Worm (Caenorhabditis elegans): ENCODE data around the gene F28A12.3.

Gene F28A12.3

ce11 chrV:8654460-8655419 lies 13.6 kb upstream of the F28A12.3 start:
- TF ChIP-seq F57A8.1 (GFP tag; optimal IDR thresholded peaks at IDR 0.05) (no peak), cebp-1 (GFP tag; IDR thresholded peaks at IDR 0.05) (no peak), cebp-1 (tag; optimal IDR thresholded peaks at IDR 0.05) (peak; percentile 32), nhr-80 (tag; optimal IDR thresholded peaks at IDR 0.05) (peak; percentile 68), unc-62 (GFP tag; optimal IDR thresholded peaks at IDR 0.05) (peak; percentile 61), rpc-1 (optimal IDR thresholded peaks at IDR 0.05) (no peak), rpc-1 (tag; optimal IDR thresholded peaks at IDR 0.05) (no peak)

DNA sequence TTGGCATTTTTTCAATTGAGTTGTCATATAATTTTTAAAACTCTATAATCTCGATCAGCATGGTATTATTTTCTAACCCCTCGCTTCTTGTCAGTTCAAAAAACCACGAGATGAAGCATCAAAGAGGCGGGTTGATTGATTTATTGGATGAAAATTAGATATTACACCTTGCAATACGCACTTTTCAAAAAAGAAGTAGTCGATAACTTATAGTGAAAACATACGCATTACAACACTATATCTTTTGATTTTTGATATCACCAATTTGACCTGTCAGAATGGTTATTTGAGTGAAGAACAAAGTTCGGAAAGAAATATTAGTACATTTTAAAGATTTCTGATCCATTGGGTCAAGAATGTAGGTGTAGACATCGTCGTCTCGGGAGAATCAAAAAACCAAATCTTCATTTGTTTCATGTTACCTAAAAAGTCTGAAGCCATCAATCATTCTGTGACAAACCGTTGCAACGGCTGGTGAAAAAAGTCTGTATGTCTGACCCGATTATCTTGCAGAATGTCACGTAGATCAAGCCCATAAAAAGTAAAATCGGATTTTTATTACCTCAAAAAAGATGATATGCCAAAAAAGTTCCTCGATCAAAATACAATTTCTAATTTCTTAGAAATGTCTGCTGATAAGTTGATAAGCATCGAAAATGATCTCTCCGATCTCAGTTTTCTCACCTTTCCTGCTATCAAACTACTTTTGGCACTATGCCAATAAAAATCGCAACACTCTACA lies 12.1 kb upstream of the F28A12.3 start:
- TF ChIP-seq nhr-80 (tag; optimal IDR thresholded peaks at IDR 0.05), result peak; percentile 42
- no peak for TF ChIP-seq lin-54 (GFP tag; optimal IDR thresholded peaks at IDR 0.05)
- TF ChIP-seq ztf-26 (tag; optimal IDR thresholded peaks at IDR 0.05), result peak; percentile 1

ce11 chrV:8652177-8652576 lies 11.0 kb upstream of the F28A12.3 start:
- TF ChIP-seq F49E8.2 (tag; optimal IDR thresholded peaks at IDR 0.05; ENCODE audit: insufficient read depth) (no peak), xnd-1 (tag; optimal IDR thresholded peaks at IDR 0.05) (no peak), D2030.7 (GFP tag; IDR thresholded peaks at IDR 0.05) (no peak), F10E7.11 (tag; optimal IDR thresholded peaks at IDR 0.05) (no peak), hrde-1 (tag; optimal IDR thresholded peaks at IDR 0.05; ENCODE audit: borderline replicate concordance) (no peak), tbp1 (GFP tag; optimal IDR thresholded peaks at IDR 0.05) (no peak), pbrm-1 (GFP tag; IDR thresholded peaks at IDR 0.05) (no peak), mel-28 (tag; optimal IDR thresholded peaks at IDR 0.05; ENCODE audit: borderline replicate concordance) (no peak), unc-62 (GFP tag; optimal IDR thresholded peaks at IDR 0.05) (no peak), atf-7 (tag; optimal IDR thresholded peaks at IDR 0.05) (no peak), ccch-3 (GFP tag; optimal IDR thresholded peaks at IDR 0.05) (no peak), madf-8 (GFP tag; conservative IDR thresholded peaks at IDR 0.05) (no peak), lag-1 (GFP tag; IDR thresholded peaks at IDR 0.05) (no peak), mes-4 (tag; optimal IDR thresholded peaks at IDR 0.05) (no peak), dpff-1 (tag; optimal IDR thresholded peaks at IDR 0.05) (no peak)

DNA sequence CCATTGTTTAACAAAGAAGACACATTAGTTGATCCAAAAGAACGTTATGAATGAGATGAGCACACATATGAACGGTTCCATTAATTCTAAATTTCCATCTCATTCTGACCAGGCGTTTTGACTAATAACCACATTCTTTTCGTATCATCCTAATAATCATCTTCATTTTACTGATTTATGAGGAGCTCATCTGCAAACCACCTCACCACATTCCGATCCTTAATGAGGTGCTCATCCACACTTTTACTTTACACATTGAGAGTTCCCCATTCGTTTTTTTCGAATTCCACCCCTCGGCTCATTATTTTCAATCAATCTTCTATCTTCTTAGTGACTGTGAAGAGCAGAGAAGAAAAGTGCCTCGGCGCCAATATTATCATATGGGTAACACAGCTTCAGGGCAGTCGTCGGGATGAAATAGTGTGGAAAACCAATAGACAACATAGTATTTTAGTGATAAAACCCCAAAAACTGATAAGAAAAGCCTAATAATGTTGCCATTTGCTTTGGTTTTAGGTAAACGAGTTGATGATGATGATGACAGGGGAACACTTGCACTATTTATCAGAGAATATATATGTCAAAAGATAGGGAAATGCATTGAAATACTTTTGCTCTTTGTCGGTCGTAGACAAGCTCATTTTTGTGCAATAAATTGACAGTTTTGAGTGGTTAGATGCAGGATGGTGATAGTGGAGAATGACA lies 10.0 kb upstream of the F28A12.3 start:
- TF ChIP-seq B0019.2 (GFP tag; conservative IDR thresholded peaks at IDR 0.05) (no peak), dox-1 (GFP tag; IDR thresholded peaks at IDR 0.05) (peak; percentile 75), lin-26 (GFP tag; IDR thresholded peaks at IDR 0.05) (no peak), somi-1 (GFP tag; optimal IDR thresholded peaks at IDR 0.05) (no peak), K11D2.4 (GFP tag; IDR thresholded peaks at IDR 0.05) (no peak), aptf-3 (GFP tag; IDR thresholded peaks at IDR 0.05) (no peak), gei-17 (GFP tag; optimal IDR thresholded peaks at IDR 0.05) (no peak), hmg-1.2 (GFP tag; IDR thresholded peaks at IDR 0.05) (no peak), lsy-27 (tag; optimal IDR thresholded peaks at IDR 0.05; ENCODE audit: borderline replicate concordance, insufficient read depth) (no peak), ztf-6 (GFP tag; IDR thresholded peaks at IDR 0.05) (no peak), snpc-1.3 (tag; optimal IDR thresholded peaks at IDR 0.05; ENCODE audit: insufficient read depth) (no peak), cebp-1 (GFP tag; IDR thresholded peaks at IDR 0.05) (no peak), cebp-1 (tag; optimal IDR thresholded peaks at IDR 0.05) (no peak), die-1 (tag; optimal IDR thresholded peaks at IDR 0.05) (no peak), egrh-3 (GFP tag; IDR thresholded peaks at IDR 0.05) (no peak), T26A5.8 (tag; optimal IDR thresholded peaks at IDR 0.05) (no peak), ztf-26 (tag; optimal IDR thresholded peaks at IDR 0.05) (no peak), F33H1.4 (GFP tag; IDR thresholded peaks at IDR 0.05) (no peak), ceh-91 (GFP tag; IDR thresholded peaks at IDR 0.05) (no peak), Y53F4B.3 (GFP tag; IDR thresholded peaks at IDR 0.05) (no peak), madf-6 (GFP tag; IDR thresholded peaks at IDR 0.05) (no peak)
